Fruit fly (Drosophila melanogaster): ENCODE measurements around the gene RhoU.

RhoU gene

dm6 chrX:10067528-10067927 lies 18.8 kb upstream of the RhoU start (continued):
- no peak for TF ChIP-seq CG13894 (tag; optimal IDR thresholded peaks at IDR 0.05)
- TF ChIP-seq B-H1 (GFP tag; IDR thresholded peaks at IDR 0.05) = no peak
- peak; percentile 65 for TF ChIP-seq Sox102F (GFP tag; optimal IDR thresholded peaks at IDR 0.05)
- no peak for TF ChIP-seq nom (GFP tag; optimal IDR thresholded peaks at IDR 0.05)
- TF ChIP-seq gce (GFP tag; IDR thresholded peaks at IDR 0.05) = 0 out of 3 replicates have a peak, but pooled peaks have one; percentile 18
- TF ChIP-seq corto (GFP tag; optimal IDR thresholded peaks at IDR 0.05) = no peak
- no peak for TF ChIP-seq HLHmδ (GFP tag; optimal IDR thresholded peaks at IDR 0.05)
- TF ChIP-seq rib (GFP tag; IDR thresholded peaks at IDR 0.05) = no peak
- TF ChIP-seq Oli (tag; optimal IDR thresholded peaks at IDR 0.05) = peak; percentile 58
- no peak for TF ChIP-seq CG12769 (tag; optimal IDR thresholded peaks at IDR 0.05)
- TF ChIP-seq CG8281 (tag; optimal IDR thresholded peaks at IDR 0.05) = no peak
- no peak for TF ChIP-seq CG12299 (tag; optimal IDR thresholded peaks at IDR 0.05)
- TF ChIP-seq her (GFP tag; optimal IDR thresholded peaks at IDR 0.05) = peak; percentile 7
- no peak for TF ChIP-seq CG13296 (GFP tag; optimal IDR thresholded peaks at IDR 0.05)
- no peak for TF ChIP-seq hbn (GFP tag; IDR thresholded peaks at IDR 0.05; ENCODE audit: partially characterized antibody)
- peak; percentile 32 for TF ChIP-seq CG18262 (tag; optimal IDR thresholded peaks at IDR 0.05)
- TF ChIP-seq Ets65A (GFP tag) = peak; percentile 93
- TF ChIP-seq CG13287 (GFP tag; IDR thresholded peaks at IDR 0.05; ENCODE audit: partially characterized antibody) = no peak
- TF ChIP-seq CG1832 (GFP tag; optimal IDR thresholded peaks at IDR 0.05) = no peak
- TF ChIP-seq CG10979 (tag; optimal IDR thresholded peaks at IDR 0.05) = peak; percentile 46
- no peak for TF ChIP-seq pho (GFP tag; optimal IDR thresholded peaks at IDR 0.05)
- TF ChIP-seq vvl (GFP tag; IDR thresholded peaks at IDR 0.05) = no peak; the same call in 1 of the 2 replicates
- TF ChIP-seq Blimp-1 (GFP tag; optimal IDR thresholded peaks at IDR 0.05) = peak; percentile 52
- peak; percentile 42; the same call in 2 of the 3 replicates for TF ChIP-seq CG34422 (GFP tag; IDR thresholded peaks at IDR 0.05)
- no peak for TF ChIP-seq CG4854 (GFP tag; optimal IDR thresholded peaks at IDR 0.05)
- peak; percentile 18 for TF ChIP-seq CG6654 (GFP tag; optimal IDR thresholded peaks at IDR 0.05)
- TF ChIP-seq CG33557 (GFP tag; optimal IDR thresholded peaks at IDR 0.05) = no peak
- no peak for TF ChIP-seq caup (GFP tag; optimal IDR thresholded peaks at IDR 0.05; ENCODE audit: severe bottlenecking)
- no peak for TF ChIP-seq Sox100B (GFP tag; optimal IDR thresholded peaks at IDR 0.05)
- no peak for TF ChIP-seq mirr (GFP tag; optimal IDR thresholded peaks at IDR 0.05)
- TF ChIP-seq CG5953 (GFP tag; IDR thresholded peaks at IDR 0.05) = no peak
- no peak for TF ChIP-seq NFAT (GFP tag; IDR thresholded peaks at IDR 0.05)
- no peak for TF ChIP-seq ac (GFP tag; optimal IDR thresholded peaks at IDR 0.05)
- TF ChIP-seq run (tag; optimal IDR thresholded peaks at IDR 0.05) = no peak
- peak; percentile 16 for TF ChIP-seq Max (GFP tag; optimal IDR thresholded peaks at IDR 0.05)
- TF ChIP-seq peb (GFP tag; IDR thresholded peaks at IDR 0.05) = no peak; the same call in 1 of the 2 replicates
- peak; percentile 17 for TF ChIP-seq CG9817 (tag; optimal IDR thresholded peaks at IDR 0.05)
- TF ChIP-seq schlank (tag; optimal IDR thresholded peaks at IDR 0.05) = no peak
- no peak for TF ChIP-seq kah (GFP tag; optimal IDR thresholded peaks at IDR 0.05)
- peak; percentile 15 for TF ChIP-seq HLH54F (GFP tag; optimal IDR thresholded peaks at IDR 0.05)
- TF ChIP-seq eve (GFP tag; optimal IDR thresholded peaks at IDR 0.05) = no peak
- no peak for TF ChIP-seq z (GFP tag; IDR thresholded peaks at IDR 0.05)
- TF ChIP-seq Hand (GFP tag; optimal IDR thresholded peaks at IDR 0.05) = no peak
- TF ChIP-seq NC2β (GFP tag; optimal IDR thresholded peaks at IDR 0.05) = no peak
- no peak for TF ChIP-seq wdn (GFP tag; IDR thresholded peaks at IDR 0.05)
- TF ChIP-seq CG15011 (GFP tag; optimal IDR thresholded peaks at IDR 0.05) = no peak
- no peak for TF ChIP-seq bbx (GFP tag; IDR thresholded peaks at IDR 0.05; ENCODE audit: partially characterized antibody)
- TF ChIP-seq CG3163 (GFP tag; optimal IDR thresholded peaks at IDR 0.05) = no peak
- TF ChIP-seq tin (GFP tag; optimal IDR thresholded peaks at IDR 0.05) = peak; percentile 19
- TF ChIP-seq bab2 (GFP tag; optimal IDR thresholded peaks at IDR 0.05) = no peak
- no peak for TF ChIP-seq slp2 (GFP tag; optimal IDR thresholded peaks at IDR 0.05)

Measured in whole organism, embryonic.